Fruit fly (Drosophila melanogaster): ENCODE results near the gene Or33a.

Or33a gene

dm6 chr2L:11949917-11950316 is 15.6 kb downstream of the Or33a start (continued):
- TF ChIP-seq so (GFP tag; IDR thresholded peaks at IDR 0.05) (0 out of 3 replicates have a peak, but pooled peaks have one; percentile 19), btn (GFP tag; optimal IDR thresholded peaks at IDR 0.05) (no peak), ap (GFP tag; IDR thresholded peaks at IDR 0.05) (0 out of 2 replicates have a peak, but pooled peaks have one; percentile 15), CG7839 (tag; optimal IDR thresholded peaks at IDR 0.05) (peak; percentile 55), H2.0 (GFP tag; IDR thresholded peaks at IDR 0.05) (peak; percentile 64), GATAe (GFP tag; conservative IDR thresholded peaks at IDR 0.05) (no peak), Sox102F (GFP tag; optimal IDR thresholded peaks at IDR 0.05) (peak; percentile 67), ttk (GFP tag; IDR thresholded peaks at IDR 0.05) (peak; percentile 64; the same call in 1 of the 2 replicates), ewg (GFP tag; optimal IDR thresholded peaks at IDR 0.05) (peak; percentile 6), CG16813 (GFP tag; IDR thresholded peaks at IDR 0.05; ENCODE audit: partially characterized antibody) (no peak), Sry-δ (GFP tag; optimal IDR thresholded peaks at IDR 0.05) (no peak), Dp (GFP tag; optimal IDR thresholded peaks at IDR 0.05) (no peak), CG2116 (GFP tag; optimal IDR thresholded peaks at IDR 0.05) (no peak), Max (GFP tag; optimal IDR thresholded peaks at IDR 0.05) (peak; percentile 6), CG1647 (GFP tag; optimal IDR thresholded peaks at IDR 0.05) (no peak), dmrt99B (tag; optimal IDR thresholded peaks at IDR 0.05) (peak; percentile 56), CG6683 (GFP tag; optimal IDR thresholded peaks at IDR 0.05) (no peak), CG8089 (GFP tag; optimal IDR thresholded peaks at IDR 0.05) (no peak), Dek (tag; optimal IDR thresholded peaks at IDR 0.05) (no peak), ATbp (GFP tag; optimal IDR thresholded peaks at IDR 0.05) (peak; percentile 37), nerfin-1 (tag; optimal IDR thresholded peaks at IDR 0.05) (no peak), slp2 (GFP tag; optimal IDR thresholded peaks at IDR 0.05) (no peak), bowl (GFP tag; IDR thresholded peaks at IDR 0.05) (no peak), CG13287 (GFP tag; IDR thresholded peaks at IDR 0.05; ENCODE audit: partially characterized antibody) (no peak), lab (GFP tag; optimal IDR thresholded peaks at IDR 0.05) (no peak), CG11456 (GFP tag; IDR thresholded peaks at IDR 0.05) (no peak), pita (GFP tag; optimal IDR thresholded peaks at IDR 0.05) (no peak), CG4424 (GFP tag; optimal IDR thresholded peaks at IDR 0.05) (peak; percentile 8), cg (GFP tag; optimal IDR thresholded peaks at IDR 0.05) (no peak), Atf6 (GFP tag; IDR thresholded peaks at IDR 0.05) (no peak; the same call in 1 of the 2 replicates), CG5953 (GFP tag; IDR thresholded peaks at IDR 0.05) (0 out of 2 replicates have a peak, but pooled peaks have one; percentile 22), abd-A (tag; optimal IDR thresholded peaks at IDR 0.05) (no peak), Pdp1 (GFP tag; optimal IDR thresholded peaks at IDR 0.05) (peak; percentile 20 to 21), ab (GFP tag; optimal IDR thresholded peaks at IDR 0.05) (no peak), CG10565 (GFP tag; optimal IDR thresholded peaks at IDR 0.05) (no peak), Side (GFP tag; optimal IDR thresholded peaks at IDR 0.05) (no peak), ind (GFP tag; optimal IDR thresholded peaks at IDR 0.05) (peak; percentile 19), CG8388 (GFP tag; optimal IDR thresholded peaks at IDR 0.05) (peak; percentile 39), E2f2 (GFP tag; IDR thresholded peaks at IDR 0.05) (no peak), CG4282 (GFP tag; optimal IDR thresholded peaks at IDR 0.05) (no peak), Xrp1 (GFP tag; IDR thresholded peaks at IDR 0.05) (peak; percentile 62; the same call in 1 of the 2 replicates), eve (GFP tag; optimal IDR thresholded peaks at IDR 0.05) (peak; percentile 30 to 53), CG4730 (GFP tag; IDR thresholded peaks at IDR 0.05) (no peak), CG12071 (GFP tag; optimal IDR thresholded peaks at IDR 0.05) (no peak), CG9215 (GFP tag; IDR thresholded peaks at IDR 0.05) (no peak), CG6854 (GFP tag; optimal IDR thresholded peaks at IDR 0.05) (no peak), dan (GFP tag; IDR thresholded peaks at IDR 0.05) (no peak), CG6791 (GFP tag; IDR thresholded peaks at IDR 0.05; ENCODE audit: partially characterized antibody) (no peak), CG4328 (GFP tag; optimal IDR thresholded peaks at IDR 0.05) (no peak), exex (tag; optimal IDR thresholded peaks at IDR 0.05) (no peak), jing (GFP tag; optimal IDR thresholded peaks at IDR 0.05) (peak; percentile 23)

Data from whole organism, embryonic.